Worm (Caenorhabditis elegans) whole organism, L1 larva: ENCODE measurements around the gene sago-1.

Experiments used
- C04F5.9 ChIP-seq: sonication (generic microtip); optimal IDR thresholded peaks from 2 replicates; lab custom pipeline; 2016; ENCODE audit warnings: missing genetic modification characterization, missing compliant biosample characterization
- aha-1 ChIP-seq: fragments of 150-350 bp; optimal IDR thresholded peaks from 2 replicates; lab custom pipeline; 2014; ENCODE audit warnings: missing biosample characterization, missing genetic modification characterization
- ama-1 ChIP-seq: fragments of 150-350 bp; optimal IDR thresholded peaks from 2 replicates; lab custom pipeline; 2014
- ceh-82 ChIP-seq, 3 experiments: fragments of 150-350 bp in 1 of 3; sonication (generic microtip) in 2 of 3; optimal IDR thresholded peaks; 2 replicates each; lab custom pipeline; 2014 to 2017; ENCODE audit warnings: missing biosample characterization in 3 of 3, missing genetic modification characterization in 3 of 3
- ceh-90 ChIP-seq: sonication (generic microtip); optimal IDR thresholded peaks from 2 replicates; lab custom pipeline; 2016; ENCODE audit warnings: missing genetic modification characterization, missing compliant biosample characterization
- dsc-1 ChIP-seq: sonication (generic microtip); optimal IDR thresholded peaks from 2 replicates; lab custom pipeline; 2016; ENCODE audit warnings: mild to moderate bottlenecking, missing genetic modification characterization, missing compliant biosample characterization
- efl-1 ChIP-seq, 4 experiments: fragments of 150-350 bp; optimal IDR thresholded peaks in 3 of 4; peaks in 1 of 4; 1 replicate in 1 of 4; 2 replicates in 3 of 4; lab custom pipeline; 2014; ENCODE audit warnings: missing biosample characterization in 2 of 4, missing genetic modification characterization in 2 of 4, missing genetic modification reagents in 2 of 4
- egl-13 ChIP-seq: sonication (generic microtip); optimal IDR thresholded peaks from 2 replicates; lab custom pipeline; 2016; ENCODE audit warnings: missing genotype, missing genetic modification reagents, missing genetic modification characterization, missing compliant biosample characterization
- elt-2 ChIP-seq: sonication (generic microtip); optimal IDR thresholded peaks from 2 replicates; lab custom pipeline; 2016; ENCODE audit warnings: missing genetic modification characterization, mild to moderate bottlenecking, inconsistent platforms, missing compliant biosample characterization, missing genetic modification reagents
- fkh-10 ChIP-seq: sonication (generic microtip); optimal IDR thresholded peaks from 2 replicates; lab custom pipeline; 2017; ENCODE audit warnings: missing biosample characterization, missing genetic modification reagents, missing genetic modification characterization
- fkh-4 ChIP-seq: sonication (generic microtip); optimal IDR thresholded peaks from 2 replicates; lab custom pipeline; 2016; ENCODE audit warnings: missing compliant biosample characterization, missing genetic modification characterization, borderline replicate concordance
- isw-1 ChIP-seq: fragments of 200-800 bp; sonication (Bioruptor generic); IDR thresholded peaks from 2 replicates; pipeline ENCODE4 v1.3.6; 2022; ENCODE audit warnings: missing genetic modification characterization, missing compliant biosample characterization
- jun-1 ChIP-seq: fragments of 150-350 bp; optimal IDR thresholded peaks from 2 replicates; lab custom pipeline; 2014; ENCODE audit warnings: missing biosample characterization, missing genetic modification reagents, missing genetic modification characterization
- lin-14 ChIP-seq: fragments of 200-800 bp; sonication (Bioruptor generic); optimal IDR thresholded peaks from 2 replicates; lab custom pipeline; 2018; ENCODE audit warnings: mild to moderate bottlenecking, missing genetic modification characterization, moderate library complexity, missing compliant biosample characterization
- lin-35 ChIP-seq, 2 experiments: fragments of 150-350 bp; optimal IDR thresholded peaks; 2 replicates each; lab custom pipeline; 2014; ENCODE audit warnings: missing biosample characterization in 2 of 2, missing genetic modification characterization in 2 of 2, missing genetic modification reagents in 2 of 2
- lin-39 ChIP-seq: fragments of 150-350 bp; optimal IDR thresholded peaks from 2 replicates; lab custom pipeline; 2014; ENCODE audit warnings: missing biosample characterization, missing genetic modification reagents, missing genetic modification characterization
- lsy-2 ChIP-seq, 2 experiments: fragments of 150-350 bp; optimal IDR thresholded peaks; 2 replicates each; lab custom pipeline; 2014; ENCODE audit warnings: missing biosample characterization in 2 of 2, missing genetic modification characterization in 2 of 2
- mdl-1 ChIP-seq, 2 experiments: fragments of 150-350 bp; optimal IDR thresholded peaks; 2 replicates each; lab custom pipeline; 2014 to 2017; ENCODE audit warnings: missing biosample characterization in 2 of 2, missing genetic modification characterization in 2 of 2, inconsistent platforms in 1 of 2
- mep-1 ChIP-seq: fragments of 150-350 bp; optimal IDR thresholded peaks from 2 replicates; lab custom pipeline; 2014; ENCODE audit warnings: missing biosample characterization, missing genetic modification characterization
- nhr-11 ChIP-seq: fragments of 150-350 bp; optimal IDR thresholded peaks from 2 replicates; lab custom pipeline; 2014; ENCODE audit warnings: missing biosample characterization, missing genetic modification characterization
- nhr-19 ChIP-seq: fragments of 200-800 bp; sonication (Bioruptor generic); conservative IDR thresholded peaks from 2 replicates; pipeline ENCODE4 v1.3.6; 2022; ENCODE audit warnings: missing genetic modification characterization, missing compliant biosample characterization
- nhr-28 ChIP-seq: fragments of 150-350 bp; optimal IDR thresholded peaks from 2 replicates; lab custom pipeline; 2014; ENCODE audit warnings: missing biosample characterization, missing genetic modification characterization
- nhr-71 ChIP-seq: sonication (generic microtip); optimal IDR thresholded peaks from 2 replicates; lab custom pipeline; 2016; ENCODE audit warnings: mild to moderate bottlenecking, missing genetic modification characterization, moderate library complexity, missing compliant biosample characterization
- nhr-76 ChIP-seq: sonication (generic microtip); optimal IDR thresholded peaks from 2 replicates; lab custom pipeline; 2017; ENCODE audit warnings: missing biosample characterization, missing genetic modification characterization
- nhr-84 ChIP-seq: sonication (generic microtip); optimal IDR thresholded peaks from 2 replicates; lab custom pipeline; 2017; ENCODE audit warnings: missing biosample characterization, missing genetic modification characterization
- nhr-90 ChIP-seq: sonication (generic microtip); optimal IDR thresholded peaks from 2 replicates; lab custom pipeline; 2016; ENCODE audit warnings: mild to moderate bottlenecking, missing genetic modification characterization, missing compliant biosample characterization; ENCODE audit not compliant: poor library complexity
- pag-3 ChIP-seq: sonication (generic microtip); optimal IDR thresholded peaks from 2 replicates; lab custom pipeline; 2017; ENCODE audit warnings: missing genetic modification characterization, mild to moderate bottlenecking, missing compliant biosample characterization, antibody characterized with exemption, borderline replicate concordance; ENCODE audit not compliant: insufficient read depth
- pax-3 ChIP-seq: fragments of 200-800 bp; sonication (Bioruptor generic); optimal IDR thresholded peaks from 2 replicates; lab custom pipeline; 2018; ENCODE audit warnings: mild to moderate bottlenecking, missing genetic modification characterization, moderate library complexity, missing compliant biosample characterization
- pqm-1 ChIP-seq: sonication (generic microtip); optimal IDR thresholded peaks from 3 replicates; lab custom pipeline; 2017; ENCODE audit warnings: missing biosample characterization, missing genetic modification characterization
- rnt-1 ChIP-seq: sonication (generic microtip); optimal IDR thresholded peaks from 2 replicates; lab custom pipeline; 2016; ENCODE audit warnings: mild to moderate bottlenecking, missing genetic modification characterization, moderate library complexity, missing compliant biosample characterization
- skn-1 ChIP-seq: fragments of 150-350 bp; optimal IDR thresholded peaks from 2 replicates; lab custom pipeline; 2014; ENCODE audit warnings: missing biosample characterization, missing genetic modification characterization
- snpc-4 ChIP-seq: fragments of 150-350 bp; optimal IDR thresholded peaks from 2 replicates; lab custom pipeline; 2014; ENCODE audit warnings: missing biosample characterization, missing genetic modification characterization
- snu-23 ChIP-seq: sonication (generic microtip); optimal IDR thresholded peaks from 2 replicates; lab custom pipeline; 2016; ENCODE audit warnings: missing genetic modification characterization, missing compliant biosample characterization
- sox-4 ChIP-seq: sonication (generic microtip); optimal IDR thresholded peaks from 2 replicates; lab custom pipeline; 2016; ENCODE audit warnings: missing genetic modification characterization, missing compliant biosample characterization
- swsn-7 ChIP-seq: sonication (generic microtip); optimal IDR thresholded peaks from 2 replicates; lab custom pipeline; 2016; ENCODE audit warnings: missing genetic modification characterization, missing compliant biosample characterization
- tbx-2 ChIP-seq: sonication (generic microtip); optimal IDR thresholded peaks from 2 replicates; lab custom pipeline; 2016; ENCODE audit warnings: missing genetic modification characterization, missing compliant biosample characterization
- unc-130 ChIP-seq: fragments of 150-350 bp; optimal IDR thresholded peaks from 2 replicates; lab custom pipeline; 2017; ENCODE audit warnings: missing biosample characterization, missing genetic modification characterization, inconsistent platforms
- unc-62 ChIP-seq: fragments of 150-350 bp; optimal IDR thresholded peaks from 2 replicates; lab custom pipeline; 2014; ENCODE audit warnings: missing biosample characterization, missing genetic modification reagents, missing genetic modification characterization
- ztf-11 ChIP-seq, 2 experiments: sonication (generic microtip); optimal IDR thresholded peaks; 2 replicates each; lab custom pipeline; 2016 to 2017; ENCODE audit warnings: missing genetic modification characterization in 2 of 2, missing biosample characterization in 1 of 2, missing compliant biosample characterization in 1 of 2
- ztf-4 ChIP-seq: fragments of 150-350 bp; optimal IDR thresholded peaks from 2 replicates; lab custom pipeline; 2014; ENCODE audit warnings: missing biosample characterization, missing genetic modification characterization

Gene sago-1

ce11 chrV:6342502-6342901 lies 38.9 kb downstream of the sago-1 start (continued):
- TF ChIP-seq sox-4 (no peak), egl-13 (tag; lab: Kevin White, UChicago) (no peak), lin-14 (GFP tag; lab: Kevin White, UChicago) (peak; percentile 83), fkh-10 (GFP tag; lab: Kevin White, UChicago) (no peak), ama-1 (lab: Kevin White, UChicago) (no peak), C04F5.9 (tag; lab: Kevin White, UChicago) (no peak), mdl-1 (tag; optimal IDR thresholded peaks at IDR 0.05; lab: Kevin White, UChicago) (peak in 1 of 2 experiments; percentile 10), fkh-4 (tag; lab: Kevin White, UChicago) (peak; percentile 70), skn-1 (no peak)
- TF ChIP-seq, all 84 proteins: peak for 13

- peak in 1 of 2 experiments; percentile 7 for TF ChIP-seq lsy-2 (tag; optimal IDR thresholded peaks at IDR 0.05; lab: Kevin White, UChicago)
- peak; percentile 57 for TF ChIP-seq lin-14 (GFP tag; lab: Kevin White, UChicago)
- TF ChIP-seq rnt-1 (tag; lab: Kevin White, UChicago) = peak; percentile 67
- TF ChIP-seq nhr-71 (tag; lab: Kevin White, UChicago) = peak; percentile 39
- TF ChIP-seq lin-39 (tag; lab: Kevin White, UChicago) = no peak
- 0 out of 2 replicates have a peak, but pooled peaks have one; percentile 3 for TF ChIP-seq nhr-19 (GFP tag; lab: Robert Waterston, UW)
- TF ChIP-seq dsc-1 = peak; percentile 57
- TF ChIP-seq nhr-28 (tag; lab: Kevin White, UChicago) = no peak
These were observed 41.1 kb downstream of the sago-1 start for ce11 chrV:6344531-6345171.

ce11 chrV:6346043-6346618 lies 42.6 kb downstream of the sago-1 start:
- TF ChIP-seq nhr-11 (no peak), lin-39 (tag; lab: Kevin White, UChicago) (no peak), dsc-1 (peak; percentile 80), efl-1 (optimal IDR thresholded peaks at IDR 0.05; lab: Kevin White, UChicago) (no peak), efl-1 (GFP tag; optimal IDR thresholded peaks at IDR 0.05 in 1 of 2; lab: Kevin White, UChicago) (peak in 1 of 2 experiments; percentile 10), lsy-2 (tag; optimal IDR thresholded peaks at IDR 0.05; lab: Kevin White, UChicago) (peak in 1 of 2 experiments; percentile 19), unc-130 (tag; lab: Kevin White, UChicago) (peak; percentile 39), tbx-2 (tag; lab: Kevin White, UChicago) (peak; percentile 8), lin-14 (GFP tag; lab: Kevin White, UChicago) (peak; percentile 63), fkh-4 (tag; lab: Kevin White, UChicago) (peak; percentile 40), rnt-1 (tag; lab: Kevin White, UChicago) (peak; percentile 18), ceh-82 (tag; optimal IDR thresholded peaks at IDR 0.05; lab: Kevin White, UChicago) (peak in 1 of 3 experiments; percentile 3), jun-1 (tag; lab: Kevin White, UChicago) (no peak), pag-3 (tag; lab: Kevin White, UChicago) (no peak), nhr-71 (tag; lab: Kevin White, UChicago) (peak; percentile 51)
- TF ChIP-seq, all 84 proteins: peak for 10

ce11 chrV:6346906-6347305 lies 43.3 kb downstream of the sago-1 start:
- TF ChIP-seq isw-1 (GFP tag; lab: Robert Waterston, UW) = no peak
- no peak for TF ChIP-seq efl-1 (optimal IDR thresholded peaks at IDR 0.05; lab: Kevin White, UChicago)
- TF ChIP-seq efl-1 (GFP tag; optimal IDR thresholded peaks at IDR 0.05 in 1 of 2; lab: Kevin White, UChicago) = peak in 1 of 2 experiments; percentile 89
- TF ChIP-seq elt-2 = peak; percentile 70
- TF ChIP-seq lin-35 (GFP tag; optimal IDR thresholded peaks at IDR 0.05; lab: Kevin White, UChicago) = peak in 1 of 2 experiments; percentile 49
- peak; percentile 5 for TF ChIP-seq nhr-90 (tag; lab: Kevin White, UChicago)
- no peak for TF ChIP-seq snpc-4
- no peak for TF ChIP-seq nhr-76
- peak; percentile 84 for TF ChIP-seq pqm-1 (tag; lab: Kevin White, UChicago)

ce11 chrV:6348133-6348532 lies 44.6 kb downstream of the sago-1 start:
- TF ChIP-seq pax-3 (tag; lab: Kevin White, UChicago) = no peak
- TF ChIP-seq mep-1 (tag; lab: Kevin White, UChicago) = peak; percentile 25
- TF ChIP-seq lin-14 (GFP tag; lab: Kevin White, UChicago) = peak; percentile 85
- TF ChIP-seq nhr-84 (tag; lab: Kevin White, UChicago) = no peak
- no peak for TF ChIP-seq snpc-4
- peak in 1 of 2 experiments; percentile 81 for TF ChIP-seq mdl-1 (tag; optimal IDR thresholded peaks at IDR 0.05; lab: Kevin White, UChicago)
- TF ChIP-seq lin-39 (tag; lab: Kevin White, UChicago) = no peak
- TF ChIP-seq ceh-90 (tag; lab: Kevin White, UChicago) = no peak
- peak; percentile 35 for TF ChIP-seq rnt-1 (tag; lab: Kevin White, UChicago)
- TF ChIP-seq unc-62 (GFP tag; lab: Kevin White, UChicago) = no peak
- TF ChIP-seq nhr-71 (tag; lab: Kevin White, UChicago) = peak; percentile 33
- no peak for TF ChIP-seq aha-1
- no peak for TF ChIP-seq ztf-4 (tag; lab: Kevin White, UChicago)
- TF ChIP-seq isw-1 (GFP tag; lab: Robert Waterston, UW) = no peak
- TF ChIP-seq snu-23 = peak; percentile 50
- no peak for TF ChIP-seq nhr-28 (tag; lab: Kevin White, UChicago)
- TF ChIP-seq ztf-11 (tag; optimal IDR thresholded peaks at IDR 0.05; lab: Kevin White, UChicago) = no peak
- peak; percentile 9 for TF ChIP-seq swsn-7 (tag; lab: Kevin White, UChicago)
